Fruit fly (Drosophila melanogaster): ENCODE data around the gene CG7049.

DNA sequence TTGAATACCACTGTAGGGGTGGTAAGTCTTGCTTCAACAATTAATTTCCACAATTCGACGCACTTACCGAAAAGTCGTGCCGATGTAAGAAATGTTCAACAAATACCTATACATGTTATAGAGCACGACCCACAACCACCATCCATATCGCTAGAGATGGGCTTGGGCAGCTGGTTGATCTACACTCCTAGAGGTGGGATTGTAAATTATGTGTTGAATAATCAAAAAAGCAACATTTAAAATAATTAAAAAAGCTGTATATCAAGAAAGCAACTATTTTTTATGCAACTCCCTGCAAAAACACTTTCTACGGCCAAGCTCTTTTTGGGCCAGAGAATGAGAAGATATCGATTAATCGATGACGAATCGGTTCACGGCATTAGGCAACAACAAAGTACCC lies 8.2 kb upstream of the CG7049 start, which contains the start of the genes CG34140, Mkp and Mtch:
- TF ChIP-seq CTCF (optimal IDR thresholded peaks at IDR 0.05) (no peak), CG8478 (optimal IDR thresholded peaks at IDR 0.05) (no peak)
